Worm (Caenorhabditis elegans): Measurements from ENCODE around the gene col-120.

- no peak for TF ChIP-seq nhr-11 (tag; optimal IDR thresholded peaks at IDR 0.05)
- TF ChIP-seq lin-15B (tag; optimal IDR thresholded peaks at IDR 0.05): no peak
- TF ChIP-seq zip-2 (tag; optimal IDR thresholded peaks at IDR 0.05): no peak
- no peak for TF ChIP-seq unc-62 (GFP tag; optimal IDR thresholded peaks at IDR 0.05 in 1 of 2)
- no peak for TF ChIP-seq unc-62 (tag; optimal IDR thresholded peaks at IDR 0.05)
- no peak for TF ChIP-seq snpc-4 (tag; optimal IDR thresholded peaks at IDR 0.05)
- no peak for TF ChIP-seq pha-4 (GFP tag; IDR thresholded peaks at IDR 0.05)
- no peak for TF ChIP-seq pha-4 (tag; optimal IDR thresholded peaks at IDR 0.05)
- TF ChIP-seq spr-1 (tag; optimal IDR thresholded peaks at IDR 0.05): no peak
Measured at ce11 chrIV:9258547-9258946, 3.0 kb downstream of the col-120 start.
